Worm (Caenorhabditis elegans) whole organism, midembryonic: Measurements from ENCODE around the gene sdz-7.

Experiments used
- T22C8.4 ChIP-seq: fragments of 200-800 bp; sonication (Bioruptor generic); IDR thresholded peaks from 2 replicates; pipeline ENCODE4 v1.3.6; 2022; ENCODE audit warnings: missing genetic modification characterization, missing compliant biosample characterization
- flt-1 ChIP-seq: fragments of 200-800 bp; sonication (Bioruptor generic); IDR thresholded peaks from 2 replicates; pipeline ENCODE4 v1.3.6; 2022; ENCODE audit warnings: missing genetic modification characterization, missing compliant biosample characterization
- klf-2 ChIP-seq: fragments of 200-800 bp; sonication (Bioruptor generic); conservative IDR thresholded peaks from 2 replicates; pipeline ENCODE4 v1.3.6; 2022; ENCODE audit warnings: missing genetic modification reagents, missing genetic modification characterization, missing compliant biosample characterization
- med-1 ChIP-seq: sonication (generic microtip); optimal IDR thresholded peaks from 2 replicates; lab custom pipeline; 2017; ENCODE audit warnings: missing genetic modification characterization, mild to moderate bottlenecking, missing compliant biosample characterization, antibody characterized with exemption, missing genetic modification reagents; ENCODE audit not compliant: insufficient read depth
- ref-1 ChIP-seq: fragments of 200-800 bp; sonication (Bioruptor generic); conservative IDR thresholded peaks from 2 replicates; pipeline ENCODE4 v1.3.6; 2022; ENCODE audit warnings: missing genetic modification reagents, missing genetic modification characterization, missing compliant biosample characterization
- ztf-23 ChIP-seq: fragments of 200-800 bp; sonication (Bioruptor generic); IDR thresholded peaks from 2 replicates; pipeline ENCODE4 v1.3.6; 2022; ENCODE audit warnings: missing genetic modification reagents, missing genetic modification characterization, missing compliant biosample characterization
- ztf-29 ChIP-seq: fragments of 200-800 bp; sonication (Bioruptor generic); IDR thresholded peaks from 2 replicates; pipeline ENCODE4 v1.3.6; 2022; ENCODE audit warnings: missing genetic modification reagents, missing genetic modification characterization, missing compliant biosample characterization

ce11 chrII:3917985-3918633 is 40.3 kb upstream of the sdz-7 start:
- TF ChIP-seq flt-1 (GFP tag; lab: Robert Waterston, UW) (no peak), T22C8.4 (GFP tag; lab: Robert Waterston, UW) (no peak), klf-2 (no peak), ztf-23 (GFP tag; lab: Robert Waterston, UW) (no peak), ztf-29 (GFP tag; lab: Robert Waterston, UW) (no peak), ref-1 (no peak), med-1 (GFP tag; lab: Kevin White, UChicago) (no peak)
